Worm (Caenorhabditis elegans) whole organism, mixed stage, embryonic: Measurements from ENCODE around the gene R12H7.4.

ENCODE experiments used
- M03D4.4 ChIP-seq: sonication (generic microtip); optimal IDR thresholded peaks from 2 replicates; lab custom pipeline; 2017; ENCODE audit warnings: mild to moderate bottlenecking, missing genetic modification characterization, missing compliant biosample characterization
- bed-3 ChIP-seq: fragments of 200-800 bp; sonication (Bioruptor generic); optimal IDR thresholded peaks from 3 replicates; lab custom pipeline; 2018; ENCODE audit warnings: mild to moderate bottlenecking, missing genetic modification characterization, moderate library complexity, missing compliant biosample characterization
- blmp-1 ChIP-seq: fragments of 150-350 bp; optimal IDR thresholded peaks from 2 replicates; lab custom pipeline; 2014; ENCODE audit warnings: missing biosample characterization, missing genetic modification characterization
- ceh-39 ChIP-seq: fragments of 150-350 bp; optimal IDR thresholded peaks from 2 replicates; lab custom pipeline; 2014; ENCODE audit warnings: missing biosample characterization, missing genetic modification characterization
- ceh-43 ChIP-seq: fragments of 200-800 bp; sonication (Bioruptor generic); optimal IDR thresholded peaks from 2 replicates; lab custom pipeline; 2018; ENCODE audit warnings: mild to moderate bottlenecking, missing genetic modification characterization, moderate library complexity, missing compliant biosample characterization
- ceh-83 ChIP-seq: fragments of 200-800 bp; sonication (Bioruptor generic); optimal IDR thresholded peaks from 2 replicates; lab custom pipeline; 2018; ENCODE audit warnings: mild to moderate bottlenecking, missing genetic modification characterization, missing compliant biosample characterization
- ces-1 ChIP-seq: fragments of 150-350 bp; optimal IDR thresholded peaks from 2 replicates; lab custom pipeline; 2014; ENCODE audit warnings: missing biosample characterization, missing genetic modification reagents, missing genetic modification characterization
- cnd-1 ChIP-seq: fragments of 200-800 bp; sonication (Bioruptor generic); optimal IDR thresholded peaks from 2 replicates; lab custom pipeline; 2018; ENCODE audit warnings: mild to moderate bottlenecking, missing genetic modification characterization, missing compliant biosample characterization
- drap-1 ChIP-seq: fragments of 200-800 bp; sonication (Bioruptor generic); optimal IDR thresholded peaks from 3 replicates; lab custom pipeline; 2018; ENCODE audit warnings: mild to moderate bottlenecking, missing genetic modification characterization, missing compliant biosample characterization
- elt-1 ChIP-seq: sonication (generic microtip); optimal IDR thresholded peaks from 2 replicates; lab custom pipeline; 2017; ENCODE audit warnings: missing genetic modification characterization, mild to moderate bottlenecking, missing compliant biosample characterization, antibody characterized with exemption, moderate library complexity, borderline replicate concordance; ENCODE audit not compliant: insufficient read depth
- elt-3 ChIP-seq: fragments of 150-350 bp; optimal IDR thresholded peaks from 2 replicates; lab custom pipeline; 2014; ENCODE audit warnings: missing biosample characterization, missing genetic modification characterization
- flh-1 ChIP-seq: fragments of 200-800 bp; sonication (Bioruptor generic); optimal IDR thresholded peaks from 2 replicates; lab custom pipeline; 2018; ENCODE audit warnings: mild to moderate bottlenecking, missing genetic modification characterization, moderate library complexity, missing compliant biosample characterization
- ham-2 ChIP-seq: fragments of 200-800 bp; sonication (Bioruptor generic); optimal IDR thresholded peaks from 2 replicates; lab custom pipeline; 2018; ENCODE audit warnings: mild to moderate bottlenecking, missing genetic modification characterization, missing compliant biosample characterization
- hlh-1 ChIP-seq: fragments of 150-350 bp; optimal IDR thresholded peaks from 2 replicates; lab custom pipeline; 2014; ENCODE audit warnings: missing biosample characterization, missing genetic modification reagents, missing genetic modification characterization
- lin-13 ChIP-seq: fragments of 150-350 bp; optimal IDR thresholded peaks from 2 replicates; lab custom pipeline; 2014; ENCODE audit warnings: missing biosample characterization, missing genetic modification characterization
- lin-32 ChIP-seq: fragments of 200-800 bp; sonication (Bioruptor generic); optimal IDR thresholded peaks from 2 replicates; lab custom pipeline; 2018; ENCODE audit warnings: mild to moderate bottlenecking, missing genetic modification characterization, missing compliant biosample characterization
- lsy-2 ChIP-seq: fragments of 150-350 bp; optimal IDR thresholded peaks from 2 replicates; lab custom pipeline; 2014; ENCODE audit warnings: missing biosample characterization, missing genetic modification characterization
- mab-5 ChIP-seq: fragments of 150-350 bp; optimal IDR thresholded peaks from 2 replicates; lab custom pipeline; 2014; ENCODE audit warnings: missing biosample characterization, missing genetic modification characterization
- mep-1 ChIP-seq: fragments of 150-350 bp; optimal IDR thresholded peaks from 2 replicates; lab custom pipeline; 2017; ENCODE audit warnings: missing biosample characterization, missing genetic modification reagents, missing genetic modification characterization, inconsistent platforms
- mls-2 ChIP-seq: sonication (generic microtip); optimal IDR thresholded peaks from 2 replicates; lab custom pipeline; 2016; ENCODE audit warnings: mild to moderate bottlenecking, missing genetic modification characterization, moderate library complexity, missing compliant biosample characterization
- nhr-12 ChIP-seq: fragments of 150-350 bp; optimal IDR thresholded peaks from 2 replicates; lab custom pipeline; 2014; ENCODE audit warnings: missing biosample characterization, missing genetic modification characterization
- nhr-2 ChIP-seq: fragments of 150-350 bp; optimal IDR thresholded peaks from 2 replicates; lab custom pipeline; 2014; ENCODE audit warnings: missing biosample characterization, missing genetic modification characterization
- nhr-237 ChIP-seq: fragments of 150-350 bp; optimal IDR thresholded peaks from 2 replicates; lab custom pipeline; 2014; ENCODE audit warnings: missing biosample characterization, missing genetic modification characterization
- nhr-28 ChIP-seq: fragments of 150-350 bp; optimal IDR thresholded peaks from 2 replicates; lab custom pipeline; 2014; ENCODE audit warnings: missing biosample characterization, missing genetic modification characterization
- nhr-76 ChIP-seq: sonication (generic microtip); optimal IDR thresholded peaks from 2 replicates; lab custom pipeline; 2017; ENCODE audit warnings: missing biosample characterization, missing genetic modification characterization
- pha-4 ChIP-seq: fragments of 150-350 bp; optimal IDR thresholded peaks from 2 replicates; lab custom pipeline; 2018; ENCODE audit warnings: missing biosample characterization, missing genetic modification reagents, missing genetic modification characterization
- sem-2 ChIP-seq: fragments of 200-800 bp; sonication (Bioruptor generic); optimal IDR thresholded peaks from 2 replicates; lab custom pipeline; 2018; ENCODE audit warnings: mild to moderate bottlenecking, missing genetic modification characterization, missing compliant biosample characterization
- snpc-4 ChIP-seq: fragments of 150-350 bp; optimal IDR thresholded peaks from 2 replicates; lab custom pipeline; 2014; ENCODE audit warnings: missing biosample characterization, missing genetic modification characterization
- sptf-1 ChIP-seq: sonication (generic microtip); optimal IDR thresholded peaks from 2 replicates; lab custom pipeline; 2017; ENCODE audit warnings: mild to moderate bottlenecking, missing genetic modification characterization, moderate library complexity, missing compliant biosample characterization
- tbx-8 ChIP-seq: fragments of 200-800 bp; sonication (Bioruptor generic); optimal IDR thresholded peaks from 2 replicates; lab custom pipeline; 2018; ENCODE audit warnings: mild to moderate bottlenecking, missing genetic modification characterization, moderate library complexity, missing compliant biosample characterization
- unc-120 ChIP-seq: sonication (generic microtip); optimal IDR thresholded peaks from 2 replicates; lab custom pipeline; 2017; ENCODE audit warnings: missing genetic modification characterization, missing compliant biosample characterization; ENCODE audit not compliant: poor library complexity, severe bottlenecking
- unc-39 ChIP-seq: fragments of 150-350 bp; optimal IDR thresholded peaks from 2 replicates; lab custom pipeline; 2014; ENCODE audit warnings: missing biosample characterization, missing genetic modification characterization
- unc-62 ChIP-seq: fragments of 150-350 bp; optimal IDR thresholded peaks from 2 replicates; lab custom pipeline; 2014; ENCODE audit warnings: missing biosample characterization, missing genetic modification reagents, missing genetic modification characterization
- zip-8 ChIP-seq: fragments of 150-350 bp; optimal IDR thresholded peaks from 2 replicates; lab custom pipeline; 2014; ENCODE audit warnings: missing biosample characterization, missing genetic modification characterization
- ztf-11 ChIP-seq: fragments of 150-350 bp; optimal IDR thresholded peaks from 2 replicates; lab custom pipeline; 2014; ENCODE audit warnings: missing biosample characterization, missing genetic modification characterization

Gene R12H7.4

DNA sequence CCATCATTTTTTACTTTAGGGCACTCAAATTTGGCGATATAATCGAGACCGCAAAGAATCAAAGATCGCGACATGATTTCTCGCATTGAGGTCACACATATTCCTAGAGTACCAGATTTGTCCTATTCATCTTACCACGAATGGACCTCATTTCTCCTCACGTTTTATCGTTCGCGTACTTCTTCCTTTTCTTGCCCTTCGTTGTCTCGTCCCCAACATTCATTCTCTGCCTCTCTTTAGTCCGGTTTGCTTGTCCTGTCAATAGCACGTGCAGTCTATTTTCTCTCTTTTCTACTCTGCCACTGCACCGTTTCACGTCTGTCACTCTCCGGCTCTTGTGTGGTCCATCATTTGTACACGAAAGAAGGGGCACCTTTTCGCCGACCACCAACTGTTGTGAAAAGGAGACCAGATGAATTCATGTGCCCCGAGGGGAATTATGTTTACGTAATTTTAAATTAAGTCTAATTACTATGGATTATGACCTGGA lies 34.5 kb downstream of the R12H7.4 start:
- peak; percentile 7 for TF ChIP-seq ceh-43
- TF ChIP-seq ces-1 (GFP tag; lab: Kevin White, UChicago): peak; percentile 86
- peak; percentile 72 for TF ChIP-seq pha-4 (tag; lab: Kevin White, UChicago)
- TF ChIP-seq nhr-12 (tag; lab: Kevin White, UChicago): no peak
- TF ChIP-seq blmp-1 (tag; lab: Kevin White, UChicago): no peak
- peak; percentile 81 for TF ChIP-seq unc-62 (GFP tag; lab: Kevin White, UChicago)
- no peak for TF ChIP-seq ztf-11 (tag; lab: Kevin White, UChicago)
- peak; percentile 3 for TF ChIP-seq drap-1 (GFP tag; lab: Kevin White, UChicago)
- TF ChIP-seq unc-120 (tag; lab: Kevin White, UChicago): peak; percentile 76
- no peak for TF ChIP-seq ceh-83 (GFP tag; lab: Kevin White, UChicago)
- no peak for TF ChIP-seq zip-8 (tag; lab: Kevin White, UChicago)
- TF ChIP-seq tbx-8 (GFP tag; lab: Kevin White, UChicago): no peak
- TF ChIP-seq bed-3 (GFP tag; lab: Kevin White, UChicago): no peak
- no peak for TF ChIP-seq lsy-2 (tag; lab: Kevin White, UChicago)
- no peak for TF ChIP-seq flh-1 (GFP tag; lab: Kevin White, UChicago)
- no peak for TF ChIP-seq nhr-28 (tag; lab: Kevin White, UChicago)
- peak; percentile 22 for TF ChIP-seq sptf-1 (tag; lab: Kevin White, UChicago)
- TF ChIP-seq hlh-1: peak; percentile 94
- TF ChIP-seq mep-1 (tag; lab: Kevin White, UChicago): peak; percentile 85
- TF ChIP-seq lin-13 (tag; lab: Kevin White, UChicago): peak; percentile 41
- TF ChIP-seq lin-32 (GFP tag; lab: Kevin White, UChicago): no peak
- TF ChIP-seq nhr-76: no peak
- TF ChIP-seq mab-5 (tag; lab: Kevin White, UChicago): no peak
- no peak for TF ChIP-seq snpc-4 (tag; lab: Kevin White, UChicago)
- peak; percentile 64 for TF ChIP-seq mls-2 (tag; lab: Kevin White, UChicago)
- no peak for TF ChIP-seq elt-3 (tag; lab: Kevin White, UChicago)
- TF ChIP-seq elt-1 (tag; lab: Kevin White, UChicago): peak; percentile 76
- peak; percentile 29 for TF ChIP-seq nhr-237 (tag; lab: Kevin White, UChicago)
- TF ChIP-seq sem-2 (GFP tag; lab: Kevin White, UChicago): no peak
- TF ChIP-seq unc-39 (tag; lab: Kevin White, UChicago): no peak
- TF ChIP-seq ceh-39 (tag; lab: Kevin White, UChicago): no peak
- TF ChIP-seq ham-2 (GFP tag; lab: Kevin White, UChicago): peak; percentile 43
- no peak for TF ChIP-seq cnd-1 (tag; lab: Kevin White, UChicago)
- TF ChIP-seq nhr-2: peak; percentile 63
- TF ChIP-seq M03D4.4 (tag; lab: Kevin White, UChicago): no peak

DNA sequence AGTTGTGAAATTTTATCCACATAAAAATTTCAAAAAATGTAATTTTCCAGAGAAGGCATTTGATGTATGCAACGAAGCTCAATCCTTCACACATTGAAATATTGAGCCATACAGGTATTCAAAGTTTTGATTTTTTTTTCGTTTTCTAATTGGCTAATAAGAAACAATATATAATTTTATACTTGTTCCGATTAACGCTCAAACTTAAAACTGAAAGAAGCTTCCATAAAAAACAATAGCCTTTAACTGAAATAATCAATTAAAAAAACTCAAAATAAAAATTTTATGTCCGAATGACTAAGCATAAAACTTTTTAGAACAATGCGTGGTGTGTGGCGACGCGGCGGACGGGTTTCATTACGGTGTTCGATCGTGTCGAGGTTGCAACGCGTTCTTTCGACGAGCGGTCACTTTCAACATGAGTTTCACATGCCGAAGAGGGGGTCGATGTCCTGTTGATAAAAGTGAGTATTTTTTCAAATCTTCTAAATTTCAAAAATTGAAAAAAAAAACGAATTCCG lies 35.1 kb downstream of the R12H7.4 start, which contains the start of gene nhr-32:
Gene nhr-32 (plus strand): TSS at position 51 of the 521 bp plus-strand sequence.
- TF ChIP-seq ceh-43 (no peak), cnd-1 (tag; lab: Kevin White, UChicago) (no peak), lin-32 (GFP tag; lab: Kevin White, UChicago) (no peak), ceh-83 (GFP tag; lab: Kevin White, UChicago) (no peak), zip-8 (tag; lab: Kevin White, UChicago) (no peak), snpc-4 (tag; lab: Kevin White, UChicago) (no peak), bed-3 (GFP tag; lab: Kevin White, UChicago) (no peak), ham-2 (GFP tag; lab: Kevin White, UChicago) (no peak), sptf-1 (tag; lab: Kevin White, UChicago) (no peak), mls-2 (tag; lab: Kevin White, UChicago) (no peak), nhr-12 (tag; lab: Kevin White, UChicago) (no peak), nhr-28 (tag; lab: Kevin White, UChicago) (no peak), mab-5 (tag; lab: Kevin White, UChicago) (no peak), unc-120 (tag; lab: Kevin White, UChicago) (no peak), mep-1 (tag; lab: Kevin White, UChicago) (no peak), ces-1 (GFP tag; lab: Kevin White, UChicago) (no peak), nhr-2 (no peak), tbx-8 (GFP tag; lab: Kevin White, UChicago) (no peak)
